Worm (Caenorhabditis elegans) whole organism, midembryonic: ENCODE data around the gene T01E8.1.

Source experiments
- T22C8.4 ChIP-seq: fragments of 200-800 bp; sonication (Bioruptor generic); IDR thresholded peaks from 2 replicates; pipeline ENCODE4 v1.3.6; 2022; ENCODE audit warnings: missing genetic modification characterization, missing compliant biosample characterization
- cog-1 ChIP-seq: sonication (generic microtip); optimal IDR thresholded peaks from 2 replicates; lab custom pipeline; 2016; ENCODE audit warnings: missing genetic modification characterization, missing compliant biosample characterization
- flt-1 ChIP-seq: fragments of 200-800 bp; sonication (Bioruptor generic); IDR thresholded peaks from 2 replicates; pipeline ENCODE4 v1.3.6; 2022; ENCODE audit warnings: missing genetic modification characterization, missing compliant biosample characterization
- klf-2 ChIP-seq: fragments of 200-800 bp; sonication (Bioruptor generic); conservative IDR thresholded peaks from 2 replicates; pipeline ENCODE4 v1.3.6; 2022; ENCODE audit warnings: missing genetic modification reagents, missing genetic modification characterization, missing compliant biosample characterization
- med-1 ChIP-seq: sonication (generic microtip); optimal IDR thresholded peaks from 2 replicates; lab custom pipeline; 2017; ENCODE audit warnings: missing genetic modification characterization, mild to moderate bottlenecking, missing compliant biosample characterization, antibody characterized with exemption, missing genetic modification reagents; ENCODE audit not compliant: insufficient read depth
- ref-1 ChIP-seq: fragments of 200-800 bp; sonication (Bioruptor generic); conservative IDR thresholded peaks from 2 replicates; pipeline ENCODE4 v1.3.6; 2022; ENCODE audit warnings: missing genetic modification reagents, missing genetic modification characterization, missing compliant biosample characterization
- ztf-29 ChIP-seq: fragments of 200-800 bp; sonication (Bioruptor generic); IDR thresholded peaks from 2 replicates; pipeline ENCODE4 v1.3.6; 2022; ENCODE audit warnings: missing genetic modification reagents, missing genetic modification characterization, missing compliant biosample characterization

Gene T01E8.1

DNA sequence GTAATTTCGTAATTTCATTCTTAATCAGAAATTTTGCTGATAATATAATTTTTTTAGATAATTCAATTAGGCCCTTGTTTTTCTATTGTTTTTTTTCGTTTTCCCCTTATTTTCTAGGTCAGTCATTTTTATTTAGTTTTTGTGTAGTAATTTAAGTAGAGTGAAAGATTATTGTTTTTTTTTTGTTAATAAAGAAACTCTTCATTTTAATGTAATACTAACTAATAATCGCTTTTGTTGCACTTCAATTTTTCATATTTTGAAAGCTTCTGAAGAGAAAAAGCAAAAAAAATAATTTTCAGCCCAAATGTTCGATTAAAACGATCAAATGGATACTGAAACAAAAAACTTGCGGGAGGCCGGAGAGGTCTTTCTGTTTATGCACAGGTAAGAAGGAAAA, 44.4 kb downstream of the T01E8.1 start, which contains the start of gene F54B3.1:
Gene F54B3.1 (plus strand): TSS at position 301 of the 400 bp plus-strand sequence.
- TF ChIP-seq ref-1 (GFP tag; lab: Robert Waterston, UW) (no peak), flt-1 (GFP tag; lab: Robert Waterston, UW) (no peak)

ce11 chrII:10252048-10252447, 45.5 kb downstream of the T01E8.1 start:
- TF ChIP-seq cog-1 (tag; lab: Kevin White, UChicago) (no peak), T22C8.4 (no peak), klf-2 (GFP tag; lab: Robert Waterston, UW) (no peak), ztf-29 (GFP tag; lab: Robert Waterston, UW) (no peak), med-1 (GFP tag; lab: Kevin White, UChicago) (no peak)
